Worm (Caenorhabditis elegans) whole organism, early embryonic: ENCODE results near the gene F21G4.1.

Source experiments
- B0310.2 ChIP-seq: sonication (generic microtip); optimal IDR thresholded peaks from 2 replicates; lab custom pipeline; 2016; ENCODE audit warnings: mild to moderate bottlenecking, missing genetic modification characterization, missing compliant biosample characterization
- F13C5.2 ChIP-seq: sonication (generic microtip); optimal IDR thresholded peaks from 2 replicates; lab custom pipeline; 2017; ENCODE audit warnings: mild to moderate bottlenecking, missing genetic modification characterization, inconsistent platforms, missing compliant biosample characterization
- aly-1 ChIP-seq: sonication (generic microtip); optimal IDR thresholded peaks from 2 replicates; lab custom pipeline; 2016; ENCODE audit warnings: missing genetic modification characterization, missing compliant biosample characterization
- ama-1 ChIP-seq: fragments of 150-350 bp; optimal IDR thresholded peaks from 2 replicates; lab custom pipeline; 2014
- ceh-13 ChIP-seq: fragments of 200-800 bp; sonication (Bioruptor generic); optimal IDR thresholded peaks from 2 replicates; lab custom pipeline; 2018; ENCODE audit warnings: mild to moderate bottlenecking, missing genetic modification characterization, missing compliant biosample characterization
- ceh-36 ChIP-seq: sonication (generic microtip); optimal IDR thresholded peaks from 2 replicates; lab custom pipeline; 2016; ENCODE audit warnings: missing genetic modification characterization, inconsistent platforms, missing compliant biosample characterization
- ets-7 ChIP-seq: sonication (generic microtip); optimal IDR thresholded peaks from 2 replicates; lab custom pipeline; 2016; ENCODE audit warnings: missing genotype, missing genetic modification characterization, missing compliant biosample characterization
- flt-1 ChIP-seq: fragments of 200-800 bp; sonication (Bioruptor generic); IDR thresholded peaks from 2 replicates; pipeline ENCODE4 v1.3.6; 2022; ENCODE audit warnings: missing genetic modification characterization, missing compliant biosample characterization
- hmbx-1 ChIP-seq: sonication (generic microtip); optimal IDR thresholded peaks from 2 replicates; lab custom pipeline; 2016; ENCODE audit warnings: mild to moderate bottlenecking, missing genetic modification characterization, missing compliant biosample characterization
- hmg-4 ChIP-seq: fragments of 200-800 bp; sonication (Bioruptor generic); optimal IDR thresholded peaks from 2 replicates; lab custom pipeline; 2018; ENCODE audit warnings: mild to moderate bottlenecking, missing genetic modification characterization, missing compliant biosample characterization
- hnd-1 ChIP-seq: sonication (generic microtip); optimal IDR thresholded peaks from 2 replicates; lab custom pipeline; 2016; ENCODE audit warnings: missing genetic modification characterization, missing compliant biosample characterization
- pes-1 ChIP-seq: fragments of 200-800 bp; sonication (Bioruptor generic); IDR thresholded peaks from 2 replicates; pipeline ENCODE4 v1.3.6; 2022; ENCODE audit warnings: missing genetic modification reagents, missing genetic modification characterization, missing compliant biosample characterization
- scrt-1 ChIP-seq: fragments of 200-800 bp; sonication (Bioruptor generic); IDR thresholded peaks from 2 replicates; pipeline ENCODE4 v1.3.6; 2022; ENCODE audit warnings: missing genetic modification characterization, missing compliant biosample characterization
- sea-1 ChIP-seq: fragments of 200-800 bp; sonication (Bioruptor generic); conservative IDR thresholded peaks from 2 replicates; pipeline ENCODE4 v1.3.6; 2022; ENCODE audit warnings: missing genetic modification characterization, missing compliant biosample characterization
- tbx-11 ChIP-seq: fragments of 200-800 bp; sonication (Bioruptor generic); IDR thresholded peaks from 2 replicates; pipeline ENCODE4 v1.3.6; 2022; ENCODE audit warnings: missing genetic modification characterization, missing compliant biosample characterization
- tbx-37 ChIP-seq: fragments of 200-800 bp; sonication (Bioruptor generic); conservative IDR thresholded peaks from 2 replicates; pipeline ENCODE4 v1.3.6; 2022; ENCODE audit warnings: missing genetic modification reagents, missing genetic modification characterization, missing compliant biosample characterization
- tra-4 ChIP-seq: sonication (generic microtip); optimal IDR thresholded peaks from 2 replicates; lab custom pipeline; 2017; ENCODE audit warnings: missing genetic modification characterization, missing compliant biosample characterization

Gene F21G4.1

DNA sequence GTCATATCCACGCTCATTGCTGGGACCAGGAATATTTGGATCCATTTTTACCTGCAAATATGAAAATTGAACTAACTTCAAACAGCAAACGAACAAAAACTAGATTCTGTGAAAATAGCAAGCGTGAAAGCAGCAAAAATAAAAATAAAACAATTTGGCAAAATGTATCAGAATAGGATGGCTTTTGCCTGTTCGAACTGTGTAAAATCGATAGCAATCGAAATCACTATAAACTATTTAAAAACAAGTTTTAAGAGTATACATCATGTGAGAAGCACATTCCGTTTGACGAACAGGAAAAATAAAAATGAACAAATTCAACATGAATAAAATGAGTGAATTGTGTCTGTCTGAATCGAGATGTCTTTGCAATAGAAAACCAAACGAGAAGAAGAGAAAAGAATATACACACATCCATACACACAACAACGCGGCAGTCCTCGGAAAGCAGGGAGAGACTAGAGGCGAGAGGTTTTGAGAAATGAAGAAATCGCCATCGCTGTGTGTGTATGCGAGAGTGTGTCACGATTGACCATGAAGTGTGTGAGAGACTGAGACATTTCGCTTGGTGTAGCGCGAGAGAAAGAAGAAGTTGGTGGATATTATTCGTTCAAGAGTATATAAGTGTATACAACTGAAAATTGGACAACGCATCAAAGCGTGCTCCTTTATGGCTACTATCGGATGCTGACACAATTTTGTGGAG is 7.5 kb upstream of the F21G4.1 start, which contains the start of gene phf-34:
phf-34 (minus strand) TSS at position 51 of the 706 bp plus-strand sequence.
- TF ChIP-seq aly-1 (peak; percentile 22), tbx-37 (no peak)

DNA sequence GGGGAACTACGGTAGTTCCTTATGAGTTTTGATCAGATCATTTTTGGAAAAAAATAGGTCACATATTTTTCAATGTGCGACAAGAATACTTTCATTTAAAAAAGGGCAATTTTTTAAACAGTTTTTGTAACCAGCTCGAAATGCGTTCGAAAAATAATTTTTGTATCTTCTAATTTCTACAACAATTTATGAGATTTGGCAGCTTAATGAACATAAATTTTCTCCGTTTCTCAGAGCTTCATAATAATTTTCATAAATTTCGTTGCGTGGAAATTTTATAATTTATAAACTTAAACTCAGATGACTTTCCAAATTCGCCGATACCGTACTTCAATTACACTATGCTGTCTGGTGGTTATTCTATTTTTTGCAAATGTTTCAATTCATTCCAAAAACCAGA is 2.7 kb upstream of the F21G4.1 start, which contains the start of gene F21G4.3:
F21G4.3 (plus strand) TSS at position 301 of the 400 bp plus-strand sequence.
- no peak for TF ChIP-seq hmg-4 (GFP tag; lab: Kevin White, UChicago)
- no peak for TF ChIP-seq flt-1
- TF ChIP-seq ceh-13 (GFP tag; lab: Kevin White, UChicago) = no peak

DNA sequence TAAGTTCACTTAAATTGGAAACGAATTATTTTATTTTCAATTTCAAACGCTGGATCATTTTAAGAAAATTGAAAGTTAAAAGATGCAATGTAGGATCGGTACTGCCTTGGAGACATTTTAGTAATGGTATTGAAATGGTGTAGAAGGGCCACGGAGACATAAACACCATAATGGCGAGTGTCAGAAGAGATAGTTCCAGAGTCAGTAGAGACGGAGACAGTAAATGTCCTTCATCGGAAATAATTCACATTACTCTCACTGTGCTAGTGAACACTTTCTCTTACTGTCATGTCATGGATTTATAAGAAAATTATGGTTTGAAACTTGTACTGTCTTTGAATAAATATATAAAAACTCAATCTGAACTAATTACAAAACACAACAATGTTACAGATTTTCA is 941 bp upstream of the F21G4.1 start:
- TF ChIP-seq B0310.2 (tag; lab: Kevin White, UChicago) = no peak
- TF ChIP-seq tra-4 (tag; lab: Kevin White, UChicago) = no peak
- no peak for TF ChIP-seq ets-7 (tag; lab: Kevin White, UChicago)
- no peak for TF ChIP-seq ceh-36
- TF ChIP-seq hmbx-1 (tag; lab: Kevin White, UChicago) = no peak
- no peak for TF ChIP-seq ama-1 (lab: Kevin White, UChicago)
- TF ChIP-seq hnd-1 (tag; lab: Kevin White, UChicago) = no peak
- no peak for TF ChIP-seq scrt-1 (GFP tag; lab: Robert Waterston, UW)
- TF ChIP-seq hmg-4 (GFP tag; lab: Kevin White, UChicago) = no peak
- no peak for TF ChIP-seq ceh-13 (GFP tag; lab: Kevin White, UChicago)
- TF ChIP-seq F13C5.2 (tag; lab: Kevin White, UChicago) = no peak
- no peak for TF ChIP-seq pes-1 (GFP tag; lab: Robert Waterston, UW)
- TF ChIP-seq sea-1 (GFP tag; lab: Robert Waterston, UW) = no peak
- TF ChIP-seq aly-1 = no peak
- TF ChIP-seq flt-1 = no peak
- no peak for TF ChIP-seq tbx-37
- TF ChIP-seq tbx-11 = no peak

ce11 chrX:9883837-9884324 is 8.2 kb downstream of the F21G4.1 start, which contains the start of gene mrp-4:
TSS of gene mrp-4 (plus strand) at chrX:9884274.
- TF ChIP-seq pes-1 (GFP tag; lab: Robert Waterston, UW) = no peak
- no peak for TF ChIP-seq B0310.2 (tag; lab: Kevin White, UChicago)
- no peak for TF ChIP-seq hmg-4 (GFP tag; lab: Kevin White, UChicago)
- TF ChIP-seq scrt-1 (GFP tag; lab: Robert Waterston, UW) = no peak
- no peak for TF ChIP-seq tra-4 (tag; lab: Kevin White, UChicago)
- TF ChIP-seq hmbx-1 (tag; lab: Kevin White, UChicago) = no peak

DNA sequence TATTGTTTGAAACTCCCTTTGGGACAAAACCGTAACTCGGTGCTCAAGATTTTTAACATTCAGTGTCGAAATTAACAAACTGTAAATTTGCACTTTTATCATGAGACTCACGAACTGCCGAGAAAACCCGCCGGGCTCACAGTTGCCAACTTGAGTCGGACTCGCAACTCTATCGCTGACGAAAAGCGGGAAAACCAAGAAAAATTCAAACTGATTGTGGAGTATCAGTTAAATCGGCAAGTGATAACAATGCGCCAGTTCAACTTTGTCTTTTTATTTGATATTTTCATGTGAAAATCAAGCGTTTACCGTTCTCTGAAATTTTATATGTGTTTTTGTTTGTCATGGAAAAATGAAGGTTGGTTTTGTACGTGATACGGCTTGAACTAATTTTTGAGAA is 9.6 kb downstream of the F21G4.1 start:
- TF ChIP-seq ceh-36 (no peak), flt-1 (no peak), hmg-4 (GFP tag; lab: Kevin White, UChicago) (no peak), hnd-1 (tag; lab: Kevin White, UChicago) (no peak), tra-4 (tag; lab: Kevin White, UChicago) (no peak)

DNA sequence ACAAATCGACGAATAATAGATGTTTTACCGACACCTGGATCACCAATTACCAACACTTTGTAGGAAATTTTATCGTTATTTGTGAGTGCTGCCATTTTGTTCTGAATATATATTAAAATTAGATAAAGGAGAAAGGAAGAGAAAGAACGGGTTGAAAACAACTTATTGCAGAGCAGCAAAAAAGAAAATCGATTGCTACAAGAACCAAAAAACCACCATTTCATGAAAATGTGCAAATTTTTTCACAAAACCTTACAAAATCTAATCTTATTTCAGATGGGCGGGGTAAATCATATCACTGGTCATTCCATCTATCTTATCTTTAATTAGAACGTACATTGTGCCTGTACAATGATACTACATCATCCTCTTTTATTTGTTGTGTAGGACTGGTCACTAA is 10.0 kb downstream of the F21G4.1 start, which contains the start of gene glo-1:
glo-1 (minus strand) TSS at position 101 of the 400 bp plus-strand sequence.
- TF ChIP-seq hmg-4 (GFP tag; lab: Kevin White, UChicago) = no peak
- TF ChIP-seq aly-1 = no peak
- no peak for TF ChIP-seq ets-7 (tag; lab: Kevin White, UChicago)
- TF ChIP-seq sea-1 (GFP tag; lab: Robert Waterston, UW) = no peak
- TF ChIP-seq B0310.2 (tag; lab: Kevin White, UChicago) = no peak
- no peak for TF ChIP-seq ceh-13 (GFP tag; lab: Kevin White, UChicago)
- no peak for TF ChIP-seq pes-1 (GFP tag; lab: Robert Waterston, UW)
- no peak for TF ChIP-seq hnd-1 (tag; lab: Kevin White, UChicago)
- TF ChIP-seq ama-1 (lab: Kevin White, UChicago) = no peak
- no peak for TF ChIP-seq tbx-11
- TF ChIP-seq ceh-36 = no peak
- no peak for TF ChIP-seq hmbx-1 (tag; lab: Kevin White, UChicago)
- TF ChIP-seq tbx-37 = no peak
- no peak for TF ChIP-seq tra-4 (tag; lab: Kevin White, UChicago)

- TF ChIP-seq scrt-1 (GFP tag; lab: Robert Waterston, UW) (no peak), ama-1 (lab: Kevin White, UChicago) (no peak), aly-1 (no peak), tra-4 (tag; lab: Kevin White, UChicago) (no peak), B0310.2 (tag; lab: Kevin White, UChicago) (no peak), F13C5.2 (tag; lab: Kevin White, UChicago) (no peak), ets-7 (tag; lab: Kevin White, UChicago) (no peak), pes-1 (GFP tag; lab: Robert Waterston, UW) (no peak), hmg-4 (GFP tag; lab: Kevin White, UChicago) (no peak), ceh-13 (GFP tag; lab: Kevin White, UChicago) (no peak), tbx-11 (no peak), ceh-36 (no peak), flt-1 (no peak), sea-1 (GFP tag; lab: Robert Waterston, UW) (no peak)
Observed at ce11 chrX:9877117-9877516, 15.0 kb downstream of the F21G4.1 start, which contains the start of gene R07B1.9. TSS of gene R07B1.9 (plus strand) at chrX:9877417.

DNA sequence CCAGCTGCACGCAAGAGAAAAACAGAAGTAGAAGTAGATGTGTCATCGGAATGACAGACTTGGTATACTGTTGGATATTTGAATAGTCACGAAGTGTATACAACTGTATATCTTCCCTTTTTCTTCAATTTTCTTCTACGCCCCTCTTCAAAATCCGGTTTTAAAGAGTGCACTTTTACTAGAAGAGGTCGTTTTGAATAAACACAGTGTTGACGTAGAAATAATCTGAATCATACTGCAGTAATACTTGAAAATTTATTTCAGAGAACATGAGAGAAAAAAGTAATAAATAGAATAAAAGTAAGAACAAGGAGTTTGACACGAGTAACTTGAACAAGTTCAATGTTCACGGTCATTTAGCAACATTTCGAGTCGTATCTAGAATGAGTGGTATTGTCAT is 19.6 kb downstream of the F21G4.1 start, which contains the start of gene R07B1.8:
R07B1.8 (minus strand) TSS at position 101 of the 400 bp plus-strand sequence.
- no peak for TF ChIP-seq aly-1
- TF ChIP-seq ets-7 (tag; lab: Kevin White, UChicago) = no peak
- TF ChIP-seq ceh-13 (GFP tag; lab: Kevin White, UChicago) = no peak
- no peak for TF ChIP-seq tbx-37
- TF ChIP-seq B0310.2 (tag; lab: Kevin White, UChicago) = no peak
- no peak for TF ChIP-seq tbx-11
- no peak for TF ChIP-seq F13C5.2 (tag; lab: Kevin White, UChicago)
- no peak for TF ChIP-seq hmg-4 (GFP tag; lab: Kevin White, UChicago)
